Fruit fly (Drosophila melanogaster) whole organism, embryonic: ENCODE results near the gene CG11593.
A peak's percentile ranks its signal among the peaks of the same experiment; 100 is the strongest.

ENCODE experiments used
- Atf6 ChIP-seq: fragments of 200-800 bp; sonication (Bioruptor generic); IDR thresholded peaks from 2 replicates; pipeline ENCODE4 v1.3.6; 2022; ENCODE audit warnings: missing biosample characterization, missing genetic modification characterization
- CG10654 ChIP-seq: fragments of 200-800 bp; sonication (Bioruptor generic); optimal IDR thresholded peaks from 2 replicates; lab custom pipeline; 2016; ENCODE audit warnings: missing biosample characterization, missing genetic modification characterization
- CG10959 ChIP-seq: fragments of 200-800 bp; sonication (Bioruptor generic); IDR thresholded peaks from 2 replicates; pipeline ENCODE4 v1.3.6; 2022; ENCODE audit warnings: missing biosample characterization, missing genetic modification characterization
- CG13123 ChIP-seq: fragments of 200-800 bp; sonication (Bioruptor generic); optimal IDR thresholded peaks from 2 replicates; lab custom pipeline; 2016; ENCODE audit warnings: missing biosample characterization, missing genetic modification characterization
- CG13775 ChIP-seq: fragments of 200-800 bp; sonication (Bioruptor generic); optimal IDR thresholded peaks from 3 replicates; lab custom pipeline; 2017; ENCODE audit warnings: missing biosample characterization, mild to moderate bottlenecking, missing genetic modification characterization
- CG14667 ChIP-seq: fragments of 200-800 bp; sonication (Bioruptor generic); IDR thresholded peaks from 2 replicates; pipeline ENCODE4 v1.3.6; 2022; ENCODE audit warnings: missing biosample characterization, missing genetic modification characterization
- CG17328 ChIP-seq: fragments of 200-800 bp; sonication (Bioruptor generic); IDR thresholded peaks from 2 replicates; pipeline ENCODE4 v1.3.6; 2022; ENCODE audit warnings: missing biosample characterization, missing genetic modification characterization
- CG17802 ChIP-seq: fragments of 200-800 bp; sonication (Bioruptor generic); optimal IDR thresholded peaks from 2 replicates; lab custom pipeline; 2018; ENCODE audit warnings: missing biosample characterization, mild to moderate bottlenecking, missing genetic modification characterization, moderate library complexity
- CG30020 ChIP-seq: fragments of 200-800 bp; optimal IDR thresholded peaks from 2 replicates; lab custom pipeline; 2019; ENCODE audit warnings: missing biosample characterization, mild to moderate bottlenecking, missing genetic modification characterization, moderate library complexity
- CG32767 ChIP-seq: fragments of 200-800 bp; sonication (Bioruptor generic); IDR thresholded peaks from 2 replicates; pipeline ENCODE4 v1.3.6; 2022; ENCODE audit warnings: missing biosample characterization, missing genetic modification characterization
- CG43689 ChIP-seq: fragments of 200-800 bp; sonication (Bioruptor generic); IDR thresholded peaks from 2 replicates; pipeline ENCODE4 v1.3.6; 2022; ENCODE audit warnings: missing biosample characterization, missing genetic modification characterization
- CG7271 ChIP-seq: fragments of 200-800 bp; sonication (Bioruptor generic); optimal IDR thresholded peaks from 2 replicates; lab custom pipeline; 2018; ENCODE audit warnings: missing biosample characterization, mild to moderate bottlenecking, missing genetic modification characterization, moderate library complexity
- CG7987 ChIP-seq: fragments of 200-800 bp; sonication (Bioruptor generic); optimal IDR thresholded peaks from 2 replicates; lab custom pipeline; 2018; ENCODE audit warnings: missing biosample characterization, mild to moderate bottlenecking, missing genetic modification characterization, moderate library complexity
- CG9609 ChIP-seq: fragments of 200-800 bp; sonication (Bioruptor generic); optimal IDR thresholded peaks from 3 replicates; lab custom pipeline; 2016; ENCODE audit warnings: missing biosample characterization, missing genetic modification characterization
- CTCF ChIP-seq: fragments of 200-800 bp; sonication (Bioruptor generic); optimal IDR thresholded peaks from 2 replicates; lab custom pipeline; 2017; ENCODE audit warnings: missing biosample characterization, mild to moderate bottlenecking, missing genetic modification characterization, moderate library complexity
- CkIIα-i1 ChIP-seq: fragments of 200-800 bp; sonication (Bioruptor generic); IDR thresholded peaks from 2 replicates; pipeline ENCODE4 v1.3.6; 2022; ENCODE audit warnings: missing biosample characterization, missing genetic modification characterization
- Dll ChIP-seq: fragments of 200-800 bp; sonication (Bioruptor generic); IDR thresholded peaks from 4 replicates; pipeline ENCODE4 v1.3.6; 2022; ENCODE audit warnings: missing biosample characterization, missing genetic modification characterization; ENCODE audit not compliant: partially characterized antibody
- Doc3 ChIP-seq: fragments of 200-800 bp; sonication (Bioruptor generic); IDR thresholded peaks from 3 replicates; pipeline ENCODE4 v1.3.6; 2022; ENCODE audit warnings: missing biosample characterization, missing genetic modification characterization; ENCODE audit not compliant: partially characterized antibody
- Dp ChIP-seq: fragments of 200-800 bp; sonication (Bioruptor generic); optimal IDR thresholded peaks from 2 replicates; lab custom pipeline; 2018; ENCODE audit warnings: missing biosample characterization, mild to moderate bottlenecking, missing genetic modification characterization, moderate library complexity
- Drgx ChIP-seq: fragments of 200-800 bp; sonication (Bioruptor generic); IDR thresholded peaks from 2 replicates; pipeline ENCODE4 v1.3.6; 2022; ENCODE audit warnings: missing biosample characterization, missing genetic modification characterization
- Elba2 ChIP-seq: fragments of 200-800 bp; sonication (Bioruptor generic); optimal IDR thresholded peaks from 3 replicates; lab custom pipeline; 2016; ENCODE audit warnings: missing biosample characterization, missing genetic modification characterization
- HLH54F ChIP-seq: fragments of 200-800 bp; sonication (Bioruptor generic); optimal IDR thresholded peaks from 3 replicates; lab custom pipeline; 2016; ENCODE audit warnings: missing biosample characterization, missing genetic modification characterization
- Hand ChIP-seq: fragments of 200-800 bp; sonication (Bioruptor generic); optimal IDR thresholded peaks from 2 replicates; lab custom pipeline; 2017; ENCODE audit warnings: mild to moderate bottlenecking, missing biosample characterization, missing genetic modification reagents, missing genetic modification characterization
- Hmx ChIP-seq: fragments of 200-800 bp; sonication (Bioruptor generic); optimal IDR thresholded peaks from 2 replicates; lab custom pipeline; 2016; ENCODE audit warnings: missing biosample characterization, missing genetic modification characterization
- Hr51 ChIP-seq, 2 experiments: fragments of 200-800 bp; sonication (Bioruptor generic); optimal IDR thresholded peaks; 2 replicates in 1 of 2; 3 replicates in 1 of 2; lab custom pipeline; 2016 to 2018; ENCODE audit warnings: missing biosample characterization in 2 of 2, missing genetic modification characterization in 2 of 2, mild to moderate bottlenecking in 1 of 2, moderate library complexity in 1 of 2
- Jarid2 ChIP-seq: fragments of 200-800 bp; sonication (Bioruptor generic); optimal IDR thresholded peaks from 3 replicates; lab custom pipeline; 2017; ENCODE audit warnings: mild to moderate bottlenecking, missing biosample characterization, missing genetic modification reagents, missing genetic modification characterization
- NC2β ChIP-seq: fragments of 200-800 bp; sonication (Bioruptor generic); optimal IDR thresholded peaks from 2 replicates; lab custom pipeline; 2016; ENCODE audit warnings: missing biosample characterization, missing genetic modification characterization
- Pdp1 ChIP-seq, 2 experiments: fragments of 200-800 bp; sonication (Bioruptor generic); optimal IDR thresholded peaks; 3 replicates each; lab custom pipeline; 2016; ENCODE audit warnings: missing biosample characterization in 2 of 2, missing genetic modification characterization in 2 of 2, mild to moderate bottlenecking in 1 of 2, moderate library complexity in 1 of 2
- Poxn ChIP-seq: fragments of 200-800 bp; sonication (Bioruptor generic); IDR thresholded peaks from 2 replicates; pipeline ENCODE4 v1.3.6; 2022; ENCODE audit warnings: missing biosample characterization, missing genetic modification characterization
- Side ChIP-seq: fragments of 200-800 bp; sonication (Bioruptor generic); optimal IDR thresholded peaks from 2 replicates; lab custom pipeline; 2016; ENCODE audit warnings: missing biosample characterization, missing genetic modification characterization
- Tbp ChIP-seq: fragments of >200 bp; optimal IDR thresholded peaks from 2 replicates; lab custom pipeline; 2018; ENCODE audit warnings: missing biosample characterization, missing genetic modification characterization
- ap ChIP-seq: fragments of 200-800 bp; sonication (Bioruptor generic); IDR thresholded peaks from 2 replicates; pipeline ENCODE4 v1.3.6; 2022; ENCODE audit warnings: missing biosample characterization, missing genetic modification characterization
- cas ChIP-seq: fragments of 200-800 bp; sonication (Bioruptor generic); IDR thresholded peaks from 2 replicates; pipeline ENCODE4 v1.3.6; 2022; ENCODE audit warnings: missing biosample characterization, missing genetic modification characterization
- cg ChIP-seq: fragments of 200-800 bp; sonication (Bioruptor generic); optimal IDR thresholded peaks from 3 replicates; lab custom pipeline; 2019; ENCODE audit warnings: missing biosample characterization, mild to moderate bottlenecking, missing genetic modification characterization, moderate library complexity
- dati ChIP-seq: fragments of 200-800 bp; sonication (Bioruptor generic); IDR thresholded peaks from 2 replicates; pipeline ENCODE4 v1.3.6; 2022; ENCODE audit warnings: missing biosample characterization, missing genetic modification characterization
- fd96Cb ChIP-seq: fragments of 200-800 bp; sonication (Bioruptor generic); optimal IDR thresholded peaks from 2 replicates; lab custom pipeline; 2018; ENCODE audit warnings: missing biosample characterization, mild to moderate bottlenecking, missing genetic modification characterization, moderate library complexity
- gcm2 ChIP-seq: fragments of 200-800 bp; sonication (Bioruptor generic); optimal IDR thresholded peaks from 2 replicates; lab custom pipeline; 2016; ENCODE audit warnings: missing biosample characterization, missing genetic modification characterization
- gro ChIP-seq: fragments of 200-800 bp; sonication (Bioruptor generic); optimal IDR thresholded peaks from 2 replicates; lab custom pipeline; 2016; ENCODE audit warnings: missing biosample characterization, missing genetic modification characterization
- lov ChIP-seq, 2 experiments: fragments of 200-800 bp in 1 of 2; fragments of >200 bp in 1 of 2; sonication (Bioruptor generic) in 1 of 2; IDR thresholded peaks in 1 of 2; optimal IDR thresholded peaks in 1 of 2; 2 replicates in 1 of 2; 3 replicates in 1 of 2; pipeline versions ENCODE4 v1.3.6 to Lab custom; 2017 to 2022; ENCODE audit warnings: missing biosample characterization in 1 of 2, missing genetic modification characterization in 1 of 2
- maf-S ChIP-seq: fragments of 200-800 bp; sonication (Bioruptor generic); optimal IDR thresholded peaks from 2 replicates; lab custom pipeline; 2016; ENCODE audit warnings: missing biosample characterization, missing genetic modification characterization
- nau ChIP-seq: fragments of 200-800 bp; sonication (Bioruptor generic); optimal IDR thresholded peaks from 3 replicates; lab custom pipeline; 2017; ENCODE audit warnings: missing biosample characterization, mild to moderate bottlenecking, missing genetic modification characterization, missing genetic modification reagents
- nom ChIP-seq: fragments of 200-800 bp; sonication (Bioruptor generic); optimal IDR thresholded peaks from 2 replicates; lab custom pipeline; 2017; ENCODE audit warnings: missing biosample characterization, missing genetic modification characterization, mild to moderate bottlenecking, moderate library complexity, missing genetic modification reagents
- pros ChIP-seq: fragments of 200-800 bp; sonication (Bioruptor generic); optimal IDR thresholded peaks from 3 replicates; lab custom pipeline; 2019; ENCODE audit warnings: missing biosample characterization, mild to moderate bottlenecking, missing genetic modification characterization, moderate library complexity
- repo ChIP-seq: fragments of 200-800 bp; sonication (Bioruptor generic); optimal IDR thresholded peaks from 2 replicates; lab custom pipeline; 2016; ENCODE audit warnings: missing biosample characterization, missing genetic modification characterization
- tgo ChIP-seq: fragments of 200-800 bp; sonication (Bioruptor generic); IDR thresholded peaks from 3 replicates; pipeline ENCODE4 v1.3.6; 2022; ENCODE audit warnings: missing biosample characterization, missing genetic modification characterization
- tio ChIP-seq: fragments of 200-800 bp; sonication (Bioruptor generic); optimal IDR thresholded peaks from 2 replicates; lab custom pipeline; 2017; ENCODE audit warnings: missing biosample characterization, missing genetic modification characterization, inconsistent platforms
- tna ChIP-seq: fragments of 200-800 bp; sonication (Bioruptor generic); IDR thresholded peaks from 2 replicates; pipeline ENCODE4 v1.3.6; 2022; ENCODE audit warnings: missing biosample characterization, missing genetic modification characterization; ENCODE audit not compliant: partially characterized antibody
- tx ChIP-seq: fragments of 200-800 bp; sonication (Bioruptor generic); optimal IDR thresholded peaks from 2 replicates; lab custom pipeline; 2016; ENCODE audit warnings: missing biosample characterization, missing genetic modification characterization
- z ChIP-seq: fragments of 200-800 bp; sonication (Bioruptor generic); IDR thresholded peaks from 3 replicates; pipeline ENCODE4 v1.3.6; 2022; ENCODE audit warnings: missing biosample characterization, missing genetic modification characterization
- zf30C ChIP-seq: fragments of 200-800 bp; sonication (Bioruptor generic); optimal IDR thresholded peaks from 3 replicates; lab custom pipeline; 2018; ENCODE audit warnings: missing biosample characterization, mild to moderate bottlenecking, missing genetic modification characterization

CG11593 gene

dm6 chr3L:4016754-4017153 is 23.5 kb downstream of the CG11593 start (continued):
- TF ChIP-seq CG30020 (no peak), CG13123 (GFP tag; lab: Kevin White, UChicago) (no peak), Drgx (GFP tag; lab: Robert Waterston, UW) (peak; percentile 53), CG32767 (GFP tag; lab: Robert Waterston, UW) (peak; percentile 46; the same call in 1 of the 2 replicates), CG7271 (tag; lab: Kevin White, UChicago) (peak; percentile 70), CG10959 (GFP tag; lab: Robert Waterston, UW) (peak; percentile 85), lov (optimal IDR thresholded peaks at IDR 0.05; lab: Kevin White, UChicago) (no peak), lov (GFP tag; IDR thresholded peaks at IDR 0.05; lab: Robert Waterston, UW) (peak; percentile 80), gcm2 (GFP tag; lab: Kevin White, UChicago) (no peak), CG14667 (GFP tag; lab: Robert Waterston, UW) (peak; percentile 52; the same call in 1 of the 2 replicates), gro (no peak), Elba2 (GFP tag; lab: Kevin White, UChicago) (peak; percentile 42), tio (peak; percentile 35), NC2β (GFP tag; lab: Kevin White, UChicago) (peak; percentile 57), Dll (GFP tag; lab: Robert Waterston, UW) (no peak), Tbp (GFP tag; lab: Kevin White, UChicago) (no peak), Hand (GFP tag; lab: Kevin White, UChicago) (no peak), Poxn (GFP tag; lab: Robert Waterston, UW) (no peak), CG13775 (GFP tag; lab: Kevin White, UChicago) (peak; percentile 42), CG7987 (no peak), ap (peak; percentile 47; the same call in 1 of the 2 replicates), Pdp1 (GFP tag; optimal IDR thresholded peaks at IDR 0.05; lab: Kevin White, UChicago) (peak; percentile 43 to 59), HLH54F (GFP tag; lab: Kevin White, UChicago) (no peak), Dp (GFP tag; lab: Kevin White, UChicago) (no peak), dati (GFP tag; lab: Robert Waterston, UW) (peak; percentile 70), nom (GFP tag; lab: Kevin White, UChicago) (no peak), CG43689 (GFP tag; lab: Robert Waterston, UW) (no peak), CG10654 (GFP tag; lab: Kevin White, UChicago) (peak; percentile 61), z (GFP tag; lab: Robert Waterston, UW) (0 out of 3 replicates have a peak, but pooled peaks have one; percentile 15), Atf6 (no peak), Jarid2 (GFP tag; lab: Kevin White, UChicago) (no peak), nau (GFP tag; lab: Kevin White, UChicago) (no peak), Doc3 (GFP tag; lab: Robert Waterston, UW) (no peak), repo (peak; percentile 24), fd96Cb (peak; percentile 76), tgo (GFP tag; lab: Robert Waterston, UW) (peak; percentile 59), CTCF (GFP tag; lab: Kevin White, UChicago) (no peak), CG17802 (tag; lab: Kevin White, UChicago) (peak; percentile 25), tna (GFP tag; lab: Robert Waterston, UW) (no peak), CG17328 (GFP tag; lab: Robert Waterston, UW) (peak; percentile 80), maf-S (GFP tag; lab: Kevin White, UChicago) (no peak), cg (GFP tag; lab: Kevin White, UChicago) (no peak), pros (GFP tag; lab: Kevin White, UChicago) (no peak), Side (GFP tag; lab: Kevin White, UChicago) (peak; percentile 45), cas (GFP tag; lab: Robert Waterston, UW) (no peak), zf30C (no peak), CG9609 (peak; percentile 47), CkIIα-i1 (GFP tag; lab: Robert Waterston, UW) (no peak), tx (GFP tag; lab: Kevin White, UChicago) (peak; percentile 21), Hmx (GFP tag; lab: Kevin White, UChicago) (no peak), Hr51 (GFP tag; optimal IDR thresholded peaks at IDR 0.05; lab: Kevin White, UChicago) (peak in 1 of 2 experiments; percentile 7)
